Worm (Caenorhabditis elegans) whole organism, late embryonic: ENCODE data around the gene srt-13.

Experiments
- F13H6.1 ChIP-seq: sonication (generic microtip); optimal IDR thresholded peaks from 2 replicates; lab custom pipeline; 2016; ENCODE audit warnings: missing genetic modification characterization, missing compliant biosample characterization
- K09A11.1 ChIP-seq: sonication (generic microtip); optimal IDR thresholded peaks from 2 replicates; lab custom pipeline; 2017; ENCODE audit warnings: antibody characterized with exemption, mild to moderate bottlenecking, missing genetic modification characterization, missing compliant biosample characterization; ENCODE audit not compliant: insufficient read depth
- T23F11.4 ChIP-seq: fragments of 200-800 bp; sonication (Bioruptor generic); optimal IDR thresholded peaks from 2 replicates; lab custom pipeline; 2018; ENCODE audit warnings: mild to moderate bottlenecking, missing genetic modification characterization, missing compliant biosample characterization
- Y22D7AL.16 ChIP-seq: sonication (generic microtip); optimal IDR thresholded peaks from 2 replicates; lab custom pipeline; 2016; ENCODE audit warnings: missing genetic modification characterization, missing compliant biosample characterization
- ceh-18 ChIP-seq: sonication (generic microtip); optimal IDR thresholded peaks from 2 replicates; lab custom pipeline; 2016; ENCODE audit warnings: missing genetic modification characterization, missing compliant biosample characterization
- ceh-19 ChIP-seq: fragments of 200-800 bp; sonication (Bioruptor generic); optimal IDR thresholded peaks from 2 replicates; lab custom pipeline; 2018; ENCODE audit warnings: mild to moderate bottlenecking, missing genetic modification characterization, missing compliant biosample characterization
- ceh-2 ChIP-seq: sonication (generic microtip); optimal IDR thresholded peaks from 2 replicates; lab custom pipeline; 2016; ENCODE audit warnings: missing genotype, missing genetic modification characterization, missing compliant biosample characterization
- ceh-22 ChIP-seq: sonication (generic microtip); optimal IDR thresholded peaks from 2 replicates; lab custom pipeline; 2017; ENCODE audit warnings: missing biosample characterization, missing genetic modification characterization
- ceh-34 ChIP-seq: sonication (generic microtip); optimal IDR thresholded peaks from 2 replicates; lab custom pipeline; 2016; ENCODE audit warnings: mild to moderate bottlenecking, missing genetic modification characterization, missing compliant biosample characterization
- ceh-48 ChIP-seq: sonication (generic microtip); optimal IDR thresholded peaks from 2 replicates; lab custom pipeline; 2016; ENCODE audit warnings: missing genetic modification characterization, inconsistent platforms, missing compliant biosample characterization
- elt-2 ChIP-seq: sonication (generic microtip); optimal IDR thresholded peaks from 2 replicates; lab custom pipeline; 2016; ENCODE audit warnings: missing genetic modification reagents, missing genetic modification characterization, missing compliant biosample characterization
- fax-1 ChIP-seq: sonication (generic microtip); optimal IDR thresholded peaks from 2 replicates; lab custom pipeline; 2016; ENCODE audit warnings: missing genotype, missing genetic modification characterization, missing compliant biosample characterization
- hlh-6 ChIP-seq: sonication (generic microtip); optimal IDR thresholded peaks from 2 replicates; lab custom pipeline; 2016; ENCODE audit warnings: missing genotype, missing genetic modification characterization, missing compliant biosample characterization
- lim-6 ChIP-seq: sonication (generic microtip); optimal IDR thresholded peaks from 2 replicates; lab custom pipeline; 2016; ENCODE audit warnings: missing genetic modification characterization, missing compliant biosample characterization
- nhr-11 ChIP-seq: fragments of 150-350 bp; optimal IDR thresholded peaks from 2 replicates; lab custom pipeline; 2014; ENCODE audit warnings: missing biosample characterization, missing genetic modification characterization
- nhr-232 ChIP-seq: sonication (generic microtip); optimal IDR thresholded peaks from 2 replicates; lab custom pipeline; 2016; ENCODE audit warnings: missing genetic modification characterization, missing compliant biosample characterization
- npax-4 ChIP-seq: sonication (generic microtip); optimal IDR thresholded peaks from 2 replicates; lab custom pipeline; 2016; ENCODE audit warnings: missing genetic modification characterization, missing compliant biosample characterization
- odd-2 ChIP-seq: sonication (generic microtip); optimal IDR thresholded peaks from 2 replicates; lab custom pipeline; 2017; ENCODE audit warnings: antibody characterized with exemption, mild to moderate bottlenecking, missing genetic modification characterization, missing compliant biosample characterization
- pag-3 ChIP-seq: sonication (generic microtip); optimal IDR thresholded peaks from 2 replicates; lab custom pipeline; 2016; ENCODE audit warnings: missing compliant biosample characterization, missing genetic modification characterization, borderline replicate concordance
- pat-9 ChIP-seq: fragments of 200-800 bp; sonication (Bioruptor generic); optimal IDR thresholded peaks from 2 replicates; lab custom pipeline; 2018; ENCODE audit warnings: mild to moderate bottlenecking, missing genetic modification characterization, moderate library complexity, missing compliant biosample characterization
- pha-2 ChIP-seq: sonication (generic microtip); optimal IDR thresholded peaks from 2 replicates; lab custom pipeline; 2017; ENCODE audit warnings: mild to moderate bottlenecking, missing genetic modification characterization, missing compliant biosample characterization
- sox-2 ChIP-seq: fragments of 200-800 bp; sonication (Bioruptor generic); IDR thresholded peaks from 2 replicates; pipeline ENCODE4 v1.3.6; 2022; ENCODE audit warnings: missing genetic modification reagents, missing genetic modification characterization, missing compliant biosample characterization
- sox-4 ChIP-seq: sonication (generic microtip); optimal IDR thresholded peaks from 2 replicates; lab custom pipeline; 2017; ENCODE audit warnings: mild to moderate bottlenecking, missing genetic modification characterization, inconsistent platforms, missing compliant biosample characterization
- syd-9 ChIP-seq: sonication (generic microtip); optimal IDR thresholded peaks from 2 replicates; lab custom pipeline; 2016; ENCODE audit warnings: mild to moderate bottlenecking, missing genetic modification characterization, moderate library complexity, missing compliant biosample characterization
- tbx-2 ChIP-seq: sonication (generic microtip); optimal IDR thresholded peaks from 2 replicates; lab custom pipeline; 2016; ENCODE audit warnings: missing genetic modification characterization, missing compliant biosample characterization
- unc-42 ChIP-seq: sonication (generic microtip); optimal IDR thresholded peaks from 2 replicates; lab custom pipeline; 2016; ENCODE audit warnings: missing genotype, missing genetic modification characterization, missing compliant biosample characterization
- unc-55 ChIP-seq: sonication (generic microtip); optimal IDR thresholded peaks from 2 replicates; lab custom pipeline; 2017; ENCODE audit warnings: missing biosample characterization, missing genetic modification reagents, missing genetic modification characterization

The srt-13 gene

ce11 chrV:4204421-4204820 lies 45.5 kb downstream of the srt-13 start, which contains the start of gene H43I07.1:
H43I07.1 (plus strand) TSS chrV:4204721.
- TF ChIP-seq odd-2, result no peak
- TF ChIP-seq pag-3, result no peak
- TF ChIP-seq unc-55 (GFP tag; lab: Kevin White, UChicago), result no peak
- no peak for TF ChIP-seq Y22D7AL.16 (tag; lab: Kevin White, UChicago)
- TF ChIP-seq tbx-2 (tag; lab: Kevin White, UChicago), result no peak
- TF ChIP-seq ceh-2 (tag; lab: Kevin White, UChicago), result no peak
- TF ChIP-seq ceh-34 (tag; lab: Kevin White, UChicago), result no peak
- no peak for TF ChIP-seq unc-42
- TF ChIP-seq pha-2 (tag; lab: Kevin White, UChicago), result no peak
- TF ChIP-seq nhr-11 (tag; lab: Kevin White, UChicago), result no peak
- no peak for TF ChIP-seq sox-2
- TF ChIP-seq pat-9 (tag; lab: Kevin White, UChicago), result no peak
- TF ChIP-seq lim-6 (tag; lab: Kevin White, UChicago), result no peak
- no peak for TF ChIP-seq hlh-6 (tag; lab: Kevin White, UChicago)
- no peak for TF ChIP-seq ceh-22 (tag; lab: Kevin White, UChicago)
- TF ChIP-seq K09A11.1 (tag; lab: Kevin White, UChicago), result no peak
- TF ChIP-seq F13H6.1 (tag; lab: Kevin White, UChicago), result no peak
- no peak for TF ChIP-seq sox-4 (tag; lab: Kevin White, UChicago)
- no peak for TF ChIP-seq nhr-232 (tag; lab: Kevin White, UChicago)
- no peak for TF ChIP-seq ceh-48 (tag; lab: Kevin White, UChicago)

ce11 chrV:4199185-4199584 lies 50.8 kb downstream of the srt-13 start, which contains the start of gene rpac-40:
rpac-40 (plus strand) TSS chrV:4199485.
- no peak for TF ChIP-seq syd-9 (tag; lab: Kevin White, UChicago)
- no peak for TF ChIP-seq ceh-18 (tag; lab: Kevin White, UChicago)
- no peak for TF ChIP-seq T23F11.4 (GFP tag; lab: Kevin White, UChicago)
- no peak for TF ChIP-seq fax-1 (tag; lab: Kevin White, UChicago)
- no peak for TF ChIP-seq ceh-19
- no peak for TF ChIP-seq ceh-34 (tag; lab: Kevin White, UChicago)
- TF ChIP-seq npax-4, result no peak
- no peak for TF ChIP-seq elt-2
- TF ChIP-seq Y22D7AL.16 (tag; lab: Kevin White, UChicago), result no peak
- TF ChIP-seq tbx-2 (tag; lab: Kevin White, UChicago), result no peak
- TF ChIP-seq pha-2 (tag; lab: Kevin White, UChicago), result no peak
